Fruit fly (Drosophila melanogaster) whole organism, wandering third instar larva: ENCODE results near the gene psidin.

ENCODE experiments used
- GATAd ChIP-seq: sonication (Bioruptor generic); optimal IDR thresholded peaks from 2 replicates; lab custom pipeline; 2016; ENCODE audit warnings: missing biosample characterization, missing genetic modification characterization
- Hnf4 ChIP-seq: fragments of 200-800 bp; sonication (Bioruptor generic); optimal IDR thresholded peaks from 2 replicates; lab custom pipeline; 2016; ENCODE audit warnings: missing biosample characterization, mild to moderate bottlenecking, missing genetic modification characterization
- Hr83 ChIP-seq: fragments of 200-300 bp; sonication (Bioruptor generic); optimal IDR thresholded peaks from 2 replicates; lab custom pipeline; 2016; ENCODE audit warnings: missing biosample characterization, mild to moderate bottlenecking, missing genetic modification characterization, moderate library complexity; ENCODE audit not compliant: poor library complexity, severe bottlenecking
- N ChIP-seq: fragments of >200 bp; optimal IDR thresholded peaks from 2 replicates; lab custom pipeline; 2018; ENCODE audit warnings: missing biosample characterization, missing external identifiers, missing genetic modification characterization
- OdsH ChIP-seq: fragments of 200-800 bp; sonication (Bioruptor generic); optimal IDR thresholded peaks from 2 replicates; lab custom pipeline; 2016; ENCODE audit warnings: missing biosample characterization, mild to moderate bottlenecking, missing genetic modification characterization
- Rel ChIP-seq, 2 experiments: fragments of 200-800 bp; sonication (Bioruptor generic) in 1 of 2; optimal IDR thresholded peaks; 2 replicates in 1 of 2; 3 replicates in 1 of 2; lab custom pipeline; 2016 to 2019; ENCODE audit warnings: mild to moderate bottlenecking in 2 of 2, missing biosample characterization in 2 of 2, missing genetic modification characterization in 2 of 2, moderate library complexity in 1 of 2
- dsf ChIP-seq: sonication (Bioruptor generic); optimal IDR thresholded peaks from 2 replicates; lab custom pipeline; 2016; ENCODE audit warnings: missing biosample characterization, missing genetic modification characterization, borderline replicate concordance
- h ChIP-seq: fragments of 200-800 bp; sonication (Bioruptor generic); optimal IDR thresholded peaks from 3 replicates; lab custom pipeline; 2016; ENCODE audit warnings: missing biosample characterization, mild to moderate bottlenecking, missing genetic modification characterization
- usp ChIP-seq: fragments of >200 bp; optimal IDR thresholded peaks from 2 replicates; lab custom pipeline; 2017; ENCODE audit warnings: missing biosample characterization, missing genetic modification characterization
- woc ChIP-seq: sonication (Bioruptor generic); optimal IDR thresholded peaks from 2 replicates; lab custom pipeline; 2016; ENCODE audit warnings: missing biosample characterization, mild to moderate bottlenecking, missing genetic modification characterization

DNA sequence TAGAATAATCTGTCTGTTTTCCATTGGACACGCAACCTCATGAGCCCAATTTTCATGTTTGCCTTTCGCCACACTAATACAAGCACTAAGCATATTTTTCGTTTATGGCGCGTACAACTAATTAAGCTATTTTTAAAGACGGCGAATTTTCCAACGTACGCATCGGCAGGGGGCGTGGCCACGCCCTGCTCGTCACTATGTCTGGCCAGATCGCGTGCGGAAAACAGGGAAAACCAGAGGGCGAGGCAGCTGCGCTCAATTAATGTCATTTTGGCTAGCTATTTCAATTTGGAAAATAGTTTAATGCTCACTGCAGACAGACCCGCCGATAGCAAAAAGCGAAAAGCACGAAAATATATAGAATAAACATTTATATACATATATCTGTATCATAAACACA, 16.8 kb upstream of the psidin start:
- TF ChIP-seq Rel (GFP tag; optimal IDR thresholded peaks at IDR 0.05; lab: Kevin White, UChicago) (no peak), Rel (tag; optimal IDR thresholded peaks at IDR 0.05; lab: Kevin White, UChicago) (no peak), N (GFP tag; lab: Kevin White, UChicago) (no peak), woc (GFP tag; lab: Kevin White, UChicago) (no peak), usp (GFP tag; lab: Kevin White, UChicago) (no peak), Hnf4 (GFP tag; lab: Kevin White, UChicago) (no peak), dsf (GFP tag; lab: Kevin White, UChicago) (no peak), Hr83 (GFP tag; lab: Kevin White, UChicago) (no peak), h (GFP tag; lab: Kevin White, UChicago) (no peak), OdsH (no peak), GATAd (GFP tag; lab: Kevin White, UChicago) (no peak)
